Worm (Caenorhabditis elegans): ENCODE results near the gene bre-3.

DNA sequence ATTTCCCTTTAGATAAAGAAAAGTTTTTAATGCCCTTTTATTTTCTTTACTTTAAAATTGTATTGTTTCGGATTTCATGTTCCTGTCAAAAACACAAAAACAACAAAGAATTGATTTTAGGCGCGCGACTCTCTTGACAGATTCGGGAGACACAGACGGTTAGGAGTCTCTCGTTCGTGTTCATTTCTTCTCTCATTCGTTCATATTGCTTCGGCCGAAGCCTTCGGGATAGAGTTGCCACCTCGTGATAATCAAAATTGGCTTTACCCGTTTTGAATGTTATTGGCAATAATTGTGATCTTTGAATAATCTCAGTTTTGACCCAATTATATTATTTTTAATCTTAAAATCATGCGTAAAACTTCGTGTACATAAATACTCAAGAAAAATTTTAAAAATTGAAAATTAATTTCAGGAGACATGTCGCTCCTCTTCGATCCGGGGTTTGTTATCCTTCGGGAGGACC is 25.8 kb upstream of the bre-3 start, which contains the start of gene F55H2.5:
- TF ChIP-seq ama-1 (optimal IDR thresholded peaks at IDR 0.05) (peak; percentile 43), mdl-1 (tag; optimal IDR thresholded peaks at IDR 0.05) (no peak), nhr-28 (tag; optimal IDR thresholded peaks at IDR 0.05) (no peak), R02D3.7 (tag; optimal IDR thresholded peaks at IDR 0.05) (no peak), unc-39 (tag; optimal IDR thresholded peaks at IDR 0.05) (no peak), nhr-76 (tag; optimal IDR thresholded peaks at IDR 0.05) (no peak), nhr-12 (tag; optimal IDR thresholded peaks at IDR 0.05) (no peak)

Data from whole organism, L3 larva.